Worm (Caenorhabditis elegans) whole organism, L4 larva: ENCODE results near the gene F32H5.3.

Experiments
- hlh-30 ChIP-seq: sonication (generic microtip); optimal IDR thresholded peaks from 2 replicates; lab custom pipeline; 2017; ENCODE audit warnings: antibody characterized with exemption, mild to moderate bottlenecking, missing genetic modification characterization, missing compliant biosample characterization; ENCODE audit not compliant: insufficient read depth
- mxl-3 ChIP-seq: fragments of 200-800 bp; sonication (Bioruptor generic); optimal IDR thresholded peaks from 2 replicates; lab custom pipeline; 2018; ENCODE audit warnings: mild to moderate bottlenecking, missing genetic modification characterization, missing compliant biosample characterization
- nhr-11 ChIP-seq: fragments of 150-350 bp; optimal IDR thresholded peaks from 2 replicates; lab custom pipeline; 2014; ENCODE audit warnings: missing biosample characterization, missing genetic modification characterization
- nhr-25 ChIP-seq: sonication (generic microtip); optimal IDR thresholded peaks from 2 replicates; lab custom pipeline; 2017; ENCODE audit warnings: missing genetic modification characterization, mild to moderate bottlenecking, missing compliant biosample characterization, antibody characterized with exemption, moderate library complexity, borderline replicate concordance; ENCODE audit not compliant: insufficient read depth
- nhr-28 ChIP-seq: fragments of 150-350 bp; optimal IDR thresholded peaks from 2 replicates; lab custom pipeline; 2014; ENCODE audit warnings: missing biosample characterization, missing genetic modification characterization
- pqm-1 ChIP-seq: sonication (generic microtip); optimal IDR thresholded peaks from 2 replicates; lab custom pipeline; 2017; ENCODE audit warnings: missing biosample characterization, missing genetic modification characterization
- tra-1 ChIP-seq: fragments of 200-800 bp; sonication (Bioruptor generic); IDR thresholded peaks from 2 replicates; pipeline ENCODE4 v1.3.6; 2022; ENCODE audit warnings: missing genetic modification reagents, missing genetic modification characterization, missing compliant biosample characterization
- unc-62 ChIP-seq, 3 experiments: fragments of 150-350 bp in 1 of 3; sonication (generic microtip); optimal IDR thresholded peaks in 2 of 3; peaks in 1 of 3; 1 replicate in 1 of 3; 2 replicates in 2 of 3; lab custom pipeline; 2014 to 2017; ENCODE audit warnings: missing biosample characterization in 3 of 3, missing genetic modification characterization in 3 of 3, missing genetic modification reagents in 3 of 3, missing genotype in 1 of 3
- ztf-11 ChIP-seq: fragments of 150-350 bp; optimal IDR thresholded peaks from 2 replicates; lab custom pipeline; 2014; ENCODE audit warnings: missing biosample characterization, missing genetic modification characterization

DNA sequence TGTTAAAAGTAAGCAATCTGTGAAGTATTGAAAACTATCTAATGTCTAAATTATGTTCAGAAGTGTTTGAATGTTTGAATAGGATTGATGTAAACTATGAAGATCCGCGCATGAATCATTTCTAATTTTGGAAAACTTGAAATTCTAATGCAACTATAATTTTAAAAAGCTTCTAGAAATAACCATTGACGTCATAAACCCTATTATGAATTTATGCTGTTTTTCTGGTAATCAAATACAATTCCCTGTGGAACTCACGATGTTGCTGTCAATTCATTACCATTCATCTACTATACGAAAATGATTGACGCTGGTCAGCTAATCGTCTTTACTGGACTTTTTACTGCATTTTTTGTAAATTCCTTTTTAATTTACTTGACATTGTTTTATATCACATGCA, 31.7 kb upstream of the F32H5.3 start, which contains the start of gene str-37:
- no peak for TF ChIP-seq hlh-30 (tag; lab: Kevin White, UChicago)
- TF ChIP-seq tra-1 (GFP tag; lab: Robert Waterston, UW) = no peak
- no peak for TF ChIP-seq nhr-25 (tag; lab: Kevin White, UChicago)
- no peak for TF ChIP-seq unc-62 (GFP tag; optimal IDR thresholded peaks at IDR 0.05 in 1 of 2; lab: Kevin White, UChicago)
- TF ChIP-seq unc-62 (tag; optimal IDR thresholded peaks at IDR 0.05; lab: Kevin White, UChicago) = no peak
- TF ChIP-seq pqm-1 (tag; lab: Kevin White, UChicago) = no peak
- no peak for TF ChIP-seq ztf-11 (tag; lab: Kevin White, UChicago)
- TF ChIP-seq nhr-11 (tag; lab: Kevin White, UChicago) = no peak
- TF ChIP-seq mxl-3 = no peak
- no peak for TF ChIP-seq nhr-28 (tag; lab: Kevin White, UChicago)
